Fruit fly (Drosophila melanogaster) whole organism, embryonic: Measurements from ENCODE around the gene CG11726.

Experiments
- B-H2 ChIP-seq: fragments of 200-800 bp; sonication (Bioruptor generic); optimal IDR thresholded peaks from 2 replicates; lab custom pipeline; 2018; ENCODE audit warnings: missing biosample characterization, mild to moderate bottlenecking, missing genetic modification characterization
- Bdp1 ChIP-seq: fragments of 200-800 bp; sonication (Bioruptor generic); optimal IDR thresholded peaks from 3 replicates; lab custom pipeline; 2016; ENCODE audit warnings: missing biosample characterization, missing genetic modification characterization
- Blimp-1 ChIP-seq: fragments of 200-800 bp; sonication (Bioruptor generic); optimal IDR thresholded peaks from 3 replicates; lab custom pipeline; 2018; ENCODE audit warnings: missing biosample characterization, missing genetic modification characterization, mild to moderate bottlenecking, moderate library complexity, missing genetic modification reagents
- CG10979 ChIP-seq: fragments of 200-800 bp; sonication (Bioruptor generic); optimal IDR thresholded peaks from 2 replicates; lab custom pipeline; 2018; ENCODE audit warnings: missing biosample characterization, mild to moderate bottlenecking, missing genetic modification characterization, moderate library complexity
- CG11085 ChIP-seq: fragments of 200-800 bp; sonication (Bioruptor generic); IDR thresholded peaks from 2 replicates; pipeline ENCODE4 v1.3.6; 2022; ENCODE audit warnings: missing biosample characterization, missing genetic modification characterization
- CG13424 ChIP-seq: fragments of 200-800 bp; sonication (Bioruptor generic); optimal IDR thresholded peaks from 2 replicates; lab custom pipeline; 2019; ENCODE audit warnings: missing biosample characterization, mild to moderate bottlenecking, missing genetic modification characterization, moderate library complexity
- CG17385 ChIP-seq: fragments of 200-800 bp; sonication (Bioruptor generic); optimal IDR thresholded peaks from 3 replicates; lab custom pipeline; 2018; ENCODE audit warnings: missing biosample characterization, mild to moderate bottlenecking, missing genetic modification characterization
- CG17829 ChIP-seq: fragments of 200-800 bp; optimal IDR thresholded peaks from 2 replicates; lab custom pipeline; 2019; ENCODE audit warnings: missing biosample characterization, mild to moderate bottlenecking, missing genetic modification characterization, moderate library complexity
- CG18476 ChIP-seq: fragments of 200-800 bp; sonication (Bioruptor generic); optimal IDR thresholded peaks from 2 replicates; lab custom pipeline; 2016; ENCODE audit warnings: missing biosample characterization, mild to moderate bottlenecking, missing genetic modification characterization
- CG31441 ChIP-seq: fragments of 200-800 bp; sonication (Bioruptor generic); IDR thresholded peaks from 2 replicates; pipeline ENCODE4 v1.3.6; 2022; ENCODE audit warnings: missing biosample characterization, missing genetic modification characterization
- CG3726 ChIP-seq: fragments of 200-800 bp; sonication (Bioruptor generic); IDR thresholded peaks from 3 replicates; pipeline ENCODE4, ENCODE4 v1.3.6; 2022; ENCODE audit warnings: missing biosample characterization, missing genetic modification characterization
- CG6272 ChIP-seq: fragments of 200-800 bp; sonication (Bioruptor generic); IDR thresholded peaks from 2 replicates; pipeline ENCODE4 v1.3.6; 2022; ENCODE audit warnings: missing biosample characterization, missing genetic modification characterization
- CG8924 ChIP-seq: fragments of 200-800 bp; optimal IDR thresholded peaks from 3 replicates; lab custom pipeline; 2019; ENCODE audit warnings: missing biosample characterization, mild to moderate bottlenecking, missing genetic modification characterization, moderate library complexity
- Camta ChIP-seq: fragments of 200-800 bp; sonication (Bioruptor generic); optimal IDR thresholded peaks from 2 replicates; lab custom pipeline; 2016; ENCODE audit warnings: missing biosample characterization, missing genetic modification characterization
- Chrac-16 ChIP-seq: fragments of 200-800 bp; sonication (Bioruptor generic); optimal IDR thresholded peaks from 3 replicates; lab custom pipeline; 2016; ENCODE audit warnings: missing biosample characterization, missing genetic modification characterization
- CoRest ChIP-seq: fragments of 200-800 bp; sonication (Bioruptor generic); optimal IDR thresholded peaks from 3 replicates; lab custom pipeline; 2018; ENCODE audit warnings: missing biosample characterization, mild to moderate bottlenecking, missing genetic modification characterization, moderate library complexity
- Dip2 ChIP-seq: fragments of 200-800 bp; sonication (Bioruptor generic); IDR thresholded peaks from 2 replicates; pipeline ENCODE4 v1.3.6; 2022; ENCODE audit warnings: missing biosample characterization, missing genetic modification characterization
- ERR ChIP-seq: fragments of 200-800 bp; sonication (Bioruptor generic); optimal IDR thresholded peaks from 2 replicates; lab custom pipeline; 2016; ENCODE audit warnings: missing biosample characterization, missing genetic modification characterization
- H2.0 ChIP-seq: fragments of 200-800 bp; sonication (Bioruptor generic); IDR thresholded peaks from 2 replicates; pipeline ENCODE4 v1.3.6; 2022; ENCODE audit warnings: missing biosample characterization, missing genetic modification characterization
- HHEX ChIP-seq: fragments of 200-800 bp; sonication (Bioruptor generic); optimal IDR thresholded peaks from 3 replicates; lab custom pipeline; 2017; ENCODE audit warnings: missing biosample characterization, mild to moderate bottlenecking, missing genetic modification characterization, missing genetic modification reagents
- HLH54F ChIP-seq: fragments of 200-800 bp; sonication (Bioruptor generic); optimal IDR thresholded peaks from 3 replicates; lab custom pipeline; 2016; ENCODE audit warnings: missing biosample characterization, missing genetic modification characterization
- HmgZ ChIP-seq: fragments of 200-800 bp; sonication (Bioruptor generic); optimal IDR thresholded peaks from 2 replicates; lab custom pipeline; 2018; ENCODE audit warnings: missing biosample characterization, mild to moderate bottlenecking, missing genetic modification characterization
- Kr ChIP-seq: fragments of 200-800 bp; sonication (Bioruptor generic); optimal IDR thresholded peaks from 2 replicates; lab custom pipeline; 2017; ENCODE audit warnings: missing biosample characterization, mild to moderate bottlenecking, missing genetic modification characterization
- Lim3 ChIP-seq: fragments of 200-800 bp; sonication (Bioruptor generic); IDR thresholded peaks from 2 replicates; pipeline ENCODE4 v1.3.6; 2022; ENCODE audit warnings: missing biosample characterization, missing genetic modification characterization
- MBD-R2 ChIP-seq: fragments of 200-800 bp; sonication (Bioruptor generic); IDR thresholded peaks from 2 replicates; pipeline ENCODE4 v1.3.6; 2022; ENCODE audit warnings: missing biosample characterization, missing genetic modification characterization
- MTF-1 ChIP-seq: fragments of 200-800 bp; sonication (Bioruptor generic); optimal IDR thresholded peaks from 2 replicates; lab custom pipeline; 2018; ENCODE audit warnings: missing biosample characterization, mild to moderate bottlenecking, missing genetic modification characterization, borderline replicate concordance
- Myb ChIP-seq: fragments of 200-800 bp; sonication (Bioruptor generic); optimal IDR thresholded peaks from 2 replicates; lab custom pipeline; 2016; ENCODE audit warnings: missing biosample characterization, missing genetic modification characterization
- Rfx ChIP-seq: fragments of 200-800 bp; sonication (Bioruptor generic); IDR thresholded peaks from 2 replicates; pipeline ENCODE4 v1.3.6; 2022; ENCODE audit warnings: missing biosample characterization, missing genetic modification characterization
- al ChIP-seq: fragments of 200-800 bp; sonication (Bioruptor generic); IDR thresholded peaks from 2 replicates; pipeline ENCODE4 v1.3.6; 2022; ENCODE audit warnings: missing biosample characterization, missing genetic modification characterization
- ara ChIP-seq: fragments of 200-800 bp; sonication (Bioruptor generic); IDR thresholded peaks from 2 replicates; pipeline ENCODE4 v1.3.6; 2022; ENCODE audit warnings: missing biosample characterization, missing genetic modification characterization
- ase ChIP-seq: fragments of 200-800 bp; sonication (Bioruptor generic); IDR thresholded peaks from 3 replicates; pipeline ENCODE4 v1.3.6; 2022; ENCODE audit warnings: missing biosample characterization, missing genetic modification characterization
- bab2 ChIP-seq: fragments of 200-800 bp; sonication (Bioruptor generic); optimal IDR thresholded peaks from 2 replicates; lab custom pipeline; 2016; ENCODE audit warnings: missing biosample characterization, missing genetic modification characterization
- caup ChIP-seq: fragments of 200-800 bp; sonication (Bioruptor generic); optimal IDR thresholded peaks from 3 replicates; lab custom pipeline; 2017; ENCODE audit warnings: missing biosample characterization, mild to moderate bottlenecking, missing genetic modification characterization, moderate library complexity; ENCODE audit not compliant: severe bottlenecking
- chinmo ChIP-seq: fragments of 200-800 bp; sonication (Bioruptor generic); IDR thresholded peaks from 4 replicates; pipeline ENCODE4 v1.3.6; 2022; ENCODE audit warnings: missing biosample characterization, missing genetic modification characterization; ENCODE audit not compliant: partially characterized antibody
- dm ChIP-seq: fragments of 200-800 bp; sonication (Bioruptor generic); optimal IDR thresholded peaks from 3 replicates; lab custom pipeline; 2016; ENCODE audit warnings: missing biosample characterization, missing genetic modification characterization
- dysf ChIP-seq: fragments of 200-800 bp; sonication (Bioruptor generic); IDR thresholded peaks from 3 replicates; pipeline ENCODE4 v1.3.6; 2022; ENCODE audit warnings: missing biosample characterization, missing genetic modification characterization
- grn ChIP-seq: fragments of 200-800 bp; sonication (Bioruptor generic); optimal IDR thresholded peaks from 3 replicates; lab custom pipeline; 2017; ENCODE audit warnings: missing biosample characterization, missing genetic modification characterization
- gro ChIP-seq: fragments of 200-800 bp; sonication (Bioruptor generic); optimal IDR thresholded peaks from 2 replicates; lab custom pipeline; 2016; ENCODE audit warnings: missing biosample characterization, missing genetic modification characterization
- h ChIP-seq: fragments of >200 bp; optimal IDR thresholded peaks from 2 replicates; lab custom pipeline; 2017
- her ChIP-seq: fragments of 200-800 bp; sonication (Bioruptor generic); optimal IDR thresholded peaks from 2 replicates; lab custom pipeline; 2016; ENCODE audit warnings: missing biosample characterization, missing genetic modification characterization
- hth ChIP-seq: fragments of >200 bp; optimal IDR thresholded peaks from 2 replicates; lab custom pipeline; 2017; ENCODE audit warnings: inconsistent platforms
- lov ChIP-seq, 2 experiments: fragments of 200-800 bp in 1 of 2; fragments of >200 bp in 1 of 2; sonication (Bioruptor generic) in 1 of 2; IDR thresholded peaks in 1 of 2; optimal IDR thresholded peaks in 1 of 2; 2 replicates in 1 of 2; 3 replicates in 1 of 2; pipeline versions ENCODE4 v1.3.6 to Lab custom; 2017 to 2022; ENCODE audit warnings: missing biosample characterization in 1 of 2, missing genetic modification characterization in 1 of 2
- nmo ChIP-seq: fragments of 200-800 bp; sonication (Bioruptor generic); optimal IDR thresholded peaks from 2 replicates; lab custom pipeline; 2018; ENCODE audit warnings: missing biosample characterization, mild to moderate bottlenecking, missing genetic modification characterization, moderate library complexity
- peb ChIP-seq: fragments of 200-800 bp; sonication (Bioruptor generic); IDR thresholded peaks from 2 replicates; pipeline ENCODE4 v1.3.6; 2022; ENCODE audit warnings: missing biosample characterization, missing genetic modification characterization
- psq ChIP-seq: fragments of 200-800 bp; sonication (Bioruptor generic); optimal IDR thresholded peaks from 2 replicates; lab custom pipeline; 2017; ENCODE audit warnings: missing biosample characterization, missing genetic modification characterization
- ranshi ChIP-seq: fragments of 200-800 bp; sonication (Bioruptor generic); IDR thresholded peaks from 2 replicates; pipeline ENCODE4 v1.3.6; 2022; ENCODE audit warnings: missing biosample characterization, missing genetic modification characterization
- seq ChIP-seq: fragments of 200-800 bp; sonication (Bioruptor generic); IDR thresholded peaks from 2 replicates; pipeline ENCODE4 v1.3.6; 2022; ENCODE audit warnings: missing biosample characterization, missing genetic modification characterization
- slou ChIP-seq: fragments of 200-800 bp; sonication (Bioruptor generic); optimal IDR thresholded peaks from 3 replicates; lab custom pipeline; 2016; ENCODE audit warnings: missing biosample characterization, missing genetic modification characterization
- vfl ChIP-seq: fragments of 200-800 bp; sonication (Bioruptor generic); optimal IDR thresholded peaks from 2 replicates; lab custom pipeline; 2016; ENCODE audit warnings: missing biosample characterization, missing genetic modification characterization
- vnd ChIP-seq: fragments of 200-800 bp; sonication (Bioruptor generic); IDR thresholded peaks from 3 replicates; pipeline ENCODE4 v1.3.6; 2022; ENCODE audit warnings: missing biosample characterization, missing genetic modification characterization; ENCODE audit not compliant: partially characterized antibody
- zfh2 ChIP-seq: fragments of 200-800 bp; sonication (Bioruptor generic); optimal IDR thresholded peaks from 2 replicates; lab custom pipeline; 2016; ENCODE audit warnings: missing biosample characterization, missing genetic modification characterization

Gene CG11726

DNA sequence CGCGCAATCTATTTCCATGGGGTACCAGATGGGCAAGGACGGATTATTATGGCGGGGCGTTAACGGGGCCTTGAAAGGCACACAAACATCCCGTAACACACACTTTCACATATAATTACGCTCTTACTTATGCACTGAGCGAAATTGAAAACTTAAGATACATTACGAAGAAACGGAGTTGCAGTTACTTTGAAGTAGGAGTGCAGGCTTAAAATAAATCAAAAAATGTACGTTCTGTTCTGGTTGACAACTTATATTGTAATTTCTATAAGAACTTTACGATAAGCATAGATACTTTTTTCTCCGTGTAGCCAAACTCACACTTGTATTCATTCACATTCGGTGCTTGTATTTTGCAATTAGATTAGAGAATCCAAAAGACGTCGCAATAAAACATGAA lies 41.5 kb upstream of the CG11726 start (continued):
- TF ChIP-seq MTF-1 = peak; percentile 12
- TF ChIP-seq HHEX (GFP tag; lab: Kevin White, UChicago) = peak; percentile 61
- TF ChIP-seq seq (GFP tag; lab: Robert Waterston, UW) = peak; percentile 87
- no peak for TF ChIP-seq hth
- peak; percentile 87 for TF ChIP-seq CoRest (tag; lab: Kevin White, UChicago)
- peak; percentile 87 for TF ChIP-seq Chrac-16 (GFP tag; lab: Kevin White, UChicago)
- no peak for TF ChIP-seq h (lab: Kevin White, UChicago)
- TF ChIP-seq CG11085 (GFP tag; lab: Robert Waterston, UW) = peak; percentile 85
- TF ChIP-seq Lim3 (GFP tag; lab: Robert Waterston, UW) = 0 out of 2 replicates have a peak, but pooled peaks have one; percentile 37
- TF ChIP-seq gro = peak; percentile 96
- TF ChIP-seq CG17385 = peak; percentile 76
- TF ChIP-seq al (GFP tag; lab: Robert Waterston, UW) = peak; percentile 88
- TF ChIP-seq her (GFP tag; lab: Kevin White, UChicago) = peak; percentile 86
- peak; percentile 76 for TF ChIP-seq CG13424 (tag; lab: Kevin White, UChicago)
- peak; percentile 65; the same call in 1 of the 3 replicates for TF ChIP-seq ase (GFP tag; lab: Robert Waterston, UW)
- peak; percentile 79 for TF ChIP-seq H2.0 (GFP tag; lab: Robert Waterston, UW)
- peak; percentile 86 for TF ChIP-seq bab2 (GFP tag; lab: Kevin White, UChicago)
- peak; percentile 90 for TF ChIP-seq ranshi (GFP tag; lab: Robert Waterston, UW)
- no peak for TF ChIP-seq Kr (GFP tag; lab: Kevin White, UChicago)
- TF ChIP-seq lov (optimal IDR thresholded peaks at IDR 0.05; lab: Kevin White, UChicago) = no peak
- TF ChIP-seq lov (GFP tag; IDR thresholded peaks at IDR 0.05; lab: Robert Waterston, UW) = 0 out of 3 replicates have a peak, but pooled peaks have one; percentile 18
- peak; percentile 78; the same call in 1 of the 2 replicates for TF ChIP-seq MBD-R2
- no peak for TF ChIP-seq peb (GFP tag; lab: Robert Waterston, UW)
- TF ChIP-seq Rfx (GFP tag; lab: Robert Waterston, UW) = peak; percentile 94
- peak; percentile 75 for TF ChIP-seq CG6272 (GFP tag; lab: Robert Waterston, UW)
- TF ChIP-seq Bdp1 (GFP tag; lab: Kevin White, UChicago) = peak; percentile 75
- TF ChIP-seq HmgZ = peak; percentile 89
- peak; percentile 72 for TF ChIP-seq CG31441 (GFP tag; lab: Robert Waterston, UW)
- peak; percentile 90 for TF ChIP-seq vfl (GFP tag; lab: Kevin White, UChicago)
- peak; percentile 89 for TF ChIP-seq HLH54F (GFP tag; lab: Kevin White, UChicago)
- TF ChIP-seq B-H2 (GFP tag; lab: Kevin White, UChicago) = peak; percentile 2
- TF ChIP-seq caup (GFP tag; lab: Kevin White, UChicago) = peak; percentile 91
- TF ChIP-seq CG3726 (GFP tag; lab: Robert Waterston, UW) = 0 out of 3 replicates have a peak, but pooled peaks have one; percentile 27
- no peak for TF ChIP-seq grn (GFP tag; lab: Kevin White, UChicago)
- TF ChIP-seq Myb (GFP tag; lab: Kevin White, UChicago) = peak; percentile 80
- TF ChIP-seq slou (GFP tag; lab: Kevin White, UChicago) = peak; percentile 74
- peak; percentile 58 for TF ChIP-seq dm (GFP tag; lab: Kevin White, UChicago)
- peak; percentile 58 for TF ChIP-seq CG17829
- peak; percentile 69 for TF ChIP-seq Blimp-1 (GFP tag; lab: Kevin White, UChicago)
- peak; percentile 73 for TF ChIP-seq CG18476 (GFP tag; lab: Kevin White, UChicago)
- peak; percentile 83 for TF ChIP-seq Camta (GFP tag; lab: Kevin White, UChicago)
- peak; percentile 96 for TF ChIP-seq zfh2 (GFP tag; lab: Kevin White, UChicago)
- TF ChIP-seq nmo = peak; percentile 59
- TF ChIP-seq ERR = peak; percentile 88
- peak; percentile 25 for TF ChIP-seq psq (GFP tag; lab: Kevin White, UChicago)
- no peak for TF ChIP-seq vnd (GFP tag; lab: Robert Waterston, UW)
- TF ChIP-seq Dip2 (GFP tag; lab: Robert Waterston, UW) = no peak
- peak; percentile 81 for TF ChIP-seq ara (GFP tag; lab: Robert Waterston, UW)
- TF ChIP-seq CG10979 (tag; lab: Kevin White, UChicago) = peak; percentile 62
- TF ChIP-seq CG8924 (tag; lab: Kevin White, UChicago) = peak; percentile 83
- no peak for TF ChIP-seq chinmo (GFP tag; lab: Robert Waterston, UW)
- peak; percentile 92 for TF ChIP-seq dysf (GFP tag; lab: Robert Waterston, UW)
